Fruit fly (Drosophila melanogaster): Measurements from ENCODE around the gene CCKLR-17D3.

CCKLR-17D3 gene

dm6 chrX:18774818-18775343 lies 1.1 kb upstream of the CCKLR-17D3 start, which contains the start of gene CG6891 (continued):
- TF ChIP-seq CG12659 (GFP tag; optimal IDR thresholded peaks at IDR 0.05) (peak; percentile 3), D (optimal IDR thresholded peaks at IDR 0.05) (no peak), D (GFP tag; optimal IDR thresholded peaks at IDR 0.05) (no peak), Fer3 (tag; optimal IDR thresholded peaks at IDR 0.05) (no peak), CG2116 (GFP tag; optimal IDR thresholded peaks at IDR 0.05) (peak; percentile 1), Xbp1 (GFP tag; optimal IDR thresholded peaks at IDR 0.05) (peak; percentile 64), fd102C (GFP tag; optimal IDR thresholded peaks at IDR 0.05) (no peak), pros (GFP tag; optimal IDR thresholded peaks at IDR 0.05) (no peak), CG31224 (GFP tag; IDR thresholded peaks at IDR 0.05) (no peak), Rfx (GFP tag; IDR thresholded peaks at IDR 0.05) (peak; percentile 55), CG34422 (GFP tag; IDR thresholded peaks at IDR 0.05) (peak; percentile 41; the same call in 1 of the 3 replicates), CG7786 (GFP tag; optimal IDR thresholded peaks at IDR 0.05) (no peak), E2f1 (GFP tag; IDR thresholded peaks at IDR 0.05) (no peak), ab (GFP tag; optimal IDR thresholded peaks at IDR 0.05) (no peak), dpn (GFP tag; optimal IDR thresholded peaks at IDR 0.05) (peak in 1 of 2 experiments; percentile 7), TFAM (GFP tag; optimal IDR thresholded peaks at IDR 0.05) (no peak), wdn (GFP tag; IDR thresholded peaks at IDR 0.05) (no peak), stc (GFP tag; IDR thresholded peaks at IDR 0.05) (0 out of 2 replicates have a peak, but pooled peaks have one; percentile 10), Hand (GFP tag; optimal IDR thresholded peaks at IDR 0.05) (no peak), CG6854 (GFP tag; optimal IDR thresholded peaks at IDR 0.05) (peak; percentile 21), Nf-YC (tag; optimal IDR thresholded peaks at IDR 0.05) (peak; percentile 49), CG10979 (tag; optimal IDR thresholded peaks at IDR 0.05) (peak; percentile 20), croc (GFP tag; conservative IDR thresholded peaks at IDR 0.05) (no peak), sna (GFP tag; IDR thresholded peaks at IDR 0.05; ENCODE audit: partially characterized antibody) (no peak), unpg (GFP tag; optimal IDR thresholded peaks at IDR 0.05) (peak; percentile 41), Doc2 (GFP tag; IDR thresholded peaks at IDR 0.05) (no peak), MESR4 (GFP tag; optimal IDR thresholded peaks at IDR 0.05) (no peak), Bgb (GFP tag; IDR thresholded peaks at IDR 0.05; ENCODE audit: partially characterized antibody) (no peak), gcm2 (GFP tag; optimal IDR thresholded peaks at IDR 0.05) (no peak), CG1792 (GFP tag; optimal IDR thresholded peaks at IDR 0.05) (no peak), btn (GFP tag; optimal IDR thresholded peaks at IDR 0.05) (no peak), Rx (GFP tag; IDR thresholded peaks at IDR 0.05) (no peak), Gug (GFP tag; IDR thresholded peaks at IDR 0.05) (no peak), CG17186 (GFP tag; optimal IDR thresholded peaks at IDR 0.05) (no peak), da (GFP tag; optimal IDR thresholded peaks at IDR 0.05) (peak; percentile 49), CG9727 (GFP tag; optimal IDR thresholded peaks at IDR 0.05) (peak; percentile 46), Lim3 (GFP tag; IDR thresholded peaks at IDR 0.05) (no peak), CG2202 (tag; optimal IDR thresholded peaks at IDR 0.05) (no peak), CG17385 (GFP tag; optimal IDR thresholded peaks at IDR 0.05) (no peak), Kr (GFP tag; optimal IDR thresholded peaks at IDR 0.05) (no peak), wek (GFP tag; optimal IDR thresholded peaks at IDR 0.05) (no peak), CG7357 (GFP tag; IDR thresholded peaks at IDR 0.05) (no peak), CG6683 (GFP tag; optimal IDR thresholded peaks at IDR 0.05) (no peak), her (GFP tag; optimal IDR thresholded peaks at IDR 0.05) (no peak), oc (tag; optimal IDR thresholded peaks at IDR 0.05) (no peak), CG11085 (GFP tag; IDR thresholded peaks at IDR 0.05) (no peak), CG9609 (GFP tag; optimal IDR thresholded peaks at IDR 0.05) (peak; percentile 4), Usf (GFP tag; optimal IDR thresholded peaks at IDR 0.05) (no peak), nom (GFP tag; optimal IDR thresholded peaks at IDR 0.05) (peak; percentile 54), chn (GFP tag; optimal IDR thresholded peaks at IDR 0.05) (peak; percentile 11), luna (GFP tag; optimal IDR thresholded peaks at IDR 0.05) (no peak)

Data from whole organism, embryonic.